Worm (Caenorhabditis elegans): ENCODE data around the gene tost-1.
A peak's percentile ranks its signal among the peaks of the same experiment; 100 is the strongest.

tost-1 gene

ce11 chrIII:4912317-4912716, 34.2 kb upstream of the tost-1 start, which contains the start of the genes F26F4.9 and cee-1 (continued):
- TF ChIP-seq tbx-2 (tag; optimal IDR thresholded peaks at IDR 0.05) (no peak), unc-86 (tag; optimal IDR thresholded peaks at IDR 0.05) (no peak), pax-1 (tag; optimal IDR thresholded peaks at IDR 0.05) (no peak), hlh-30 (tag; optimal IDR thresholded peaks at IDR 0.05; ENCODE audit: insufficient read depth) (no peak), C38D4.7 (GFP tag; optimal IDR thresholded peaks at IDR 0.05) (no peak), ceh-18 (tag; optimal IDR thresholded peaks at IDR 0.05) (peak; percentile 38), ceh-48 (tag; optimal IDR thresholded peaks at IDR 0.05) (no peak), che-1 (tag; optimal IDR thresholded peaks at IDR 0.05) (no peak), madf-2 (tag; optimal IDR thresholded peaks at IDR 0.05) (no peak), sdc-2 (tag; optimal IDR thresholded peaks at IDR 0.05) (no peak), K09A11.1 (tag; optimal IDR thresholded peaks at IDR 0.05; ENCODE audit: insufficient read depth) (no peak), gmeb-2 (tag; optimal IDR thresholded peaks at IDR 0.05) (no peak), syd-9 (tag; optimal IDR thresholded peaks at IDR 0.05) (no peak), ama-1 (optimal IDR thresholded peaks at IDR 0.05) (no peak), nfya-1 (tag; optimal IDR thresholded peaks at IDR 0.05) (no peak), nhr-11 (tag; optimal IDR thresholded peaks at IDR 0.05) (no peak), ceh-9 (tag; optimal IDR thresholded peaks at IDR 0.05) (no peak), ref-2 (tag; optimal IDR thresholded peaks at IDR 0.05) (peak; percentile 25)

ce11 chrIII:4910956-4911355, 32.8 kb upstream of the tost-1 start, which contains the start of gene F26F4.2:
Gene F26F4.2 (plus strand): TSS chrIII:4911256.
- no peak for TF ChIP-seq K02D7.2 (tag; optimal IDR thresholded peaks at IDR 0.05)
- no peak for TF ChIP-seq ceh-45 (GFP tag; IDR thresholded peaks at IDR 0.05)
- no peak for TF ChIP-seq fkh-6 (tag; optimal IDR thresholded peaks at IDR 0.05)
- TF ChIP-seq C08G9.2 (tag; optimal IDR thresholded peaks at IDR 0.05), result no peak
- TF ChIP-seq ceh-14 (tag; optimal IDR thresholded peaks at IDR 0.05), result no peak
- TF ChIP-seq pat-9 (tag; optimal IDR thresholded peaks at IDR 0.05), result no peak
- no peak for TF ChIP-seq rnt-1 (tag; optimal IDR thresholded peaks at IDR 0.05)
- no peak for TF ChIP-seq pha-2 (tag; optimal IDR thresholded peaks at IDR 0.05)
- TF ChIP-seq Y22D7AL.16 (tag; optimal IDR thresholded peaks at IDR 0.05), result no peak
- no peak for TF ChIP-seq ahr-1 (tag; optimal IDR thresholded peaks at IDR 0.05)
- TF ChIP-seq hlh-15 (tag; optimal IDR thresholded peaks at IDR 0.05), result no peak
- TF ChIP-seq fax-1 (tag; optimal IDR thresholded peaks at IDR 0.05), result no peak
- TF ChIP-seq ceh-30 (tag; optimal IDR thresholded peaks at IDR 0.05), result no peak
- TF ChIP-seq hlh-30 (tag; optimal IDR thresholded peaks at IDR 0.05; ENCODE audit: insufficient read depth), result no peak

ce11 chrIII:4909938-4910337, 31.8 kb upstream of the tost-1 start, which contains the start of gene F26F4.12:
Gene F26F4.12 (minus strand): TSS chrIII:4910038.
- TF ChIP-seq hlh-8 (tag; optimal IDR thresholded peaks at IDR 0.05) (no peak), che-1 (tag; optimal IDR thresholded peaks at IDR 0.05) (no peak), ceh-18 (tag; optimal IDR thresholded peaks at IDR 0.05) (no peak)

- TF ChIP-seq unc-3 (GFP tag; conservative IDR thresholded peaks at IDR 0.05) (no peak), unc-3 (tag; optimal IDR thresholded peaks at IDR 0.05) (no peak), ceh-18 (tag; optimal IDR thresholded peaks at IDR 0.05) (no peak), gmeb-2 (tag; optimal IDR thresholded peaks at IDR 0.05) (no peak), unc-86 (tag; optimal IDR thresholded peaks at IDR 0.05) (no peak), sox-2 (GFP tag; IDR thresholded peaks at IDR 0.05) (no peak), pqm-1 (tag; optimal IDR thresholded peaks at IDR 0.05) (no peak), hlh-13 (GFP tag; optimal IDR thresholded peaks at IDR 0.05) (no peak), ceh-45 (GFP tag; IDR thresholded peaks at IDR 0.05) (no peak), nfya-1 (tag; optimal IDR thresholded peaks at IDR 0.05) (no peak), pha-4 (tag; optimal IDR thresholded peaks at IDR 0.05) (no peak), ets-4 (tag; optimal IDR thresholded peaks at IDR 0.05) (no peak), rnt-1 (tag; optimal IDR thresholded peaks at IDR 0.05) (no peak), pax-1 (tag; optimal IDR thresholded peaks at IDR 0.05) (no peak), ceh-19 (GFP tag; optimal IDR thresholded peaks at IDR 0.05) (no peak), ztf-16 (tag; optimal IDR thresholded peaks at IDR 0.05) (no peak), ref-2 (tag; optimal IDR thresholded peaks at IDR 0.05) (no peak), syd-9 (tag; optimal IDR thresholded peaks at IDR 0.05) (no peak), hlh-15 (tag; optimal IDR thresholded peaks at IDR 0.05) (no peak), odd-2 (tag; optimal IDR thresholded peaks at IDR 0.05) (no peak)
These were observed 28.8 kb upstream of the tost-1 start, which contains the start of gene rom-1 for ce11 chrIII:4906896-4907295. Gene rom-1 (plus strand): TSS chrIII:4907196.

Measured in whole organism, late embryonic.